Fruit fly (Drosophila melanogaster) whole organism, adult: ENCODE measurements around the gene CG32109.

Experiments used
- CG11617 ChIP-seq: fragments of 200-800 bp; sonication (Bioruptor generic); optimal IDR thresholded peaks from 2 replicates; lab custom pipeline; 2017; ENCODE audit warnings: mild to moderate bottlenecking, missing biosample characterization, missing genetic modification reagents, missing genetic modification characterization
- CG12768 ChIP-seq: fragments of 200-800 bp; sonication (Bioruptor generic); optimal IDR thresholded peaks from 2 replicates; lab custom pipeline; 2017; ENCODE audit warnings: missing biosample characterization, missing genetic modification characterization, mild to moderate bottlenecking, moderate library complexity, missing genetic modification reagents
- CG14711 ChIP-seq: fragments of 200-800 bp; sonication (Bioruptor generic); optimal IDR thresholded peaks from 2 replicates; lab custom pipeline; 2018; ENCODE audit warnings: missing biosample characterization, mild to moderate bottlenecking, missing genetic modification characterization, moderate library complexity
- CG1620 ChIP-seq: fragments of 200-800 bp; sonication (Bioruptor generic); optimal IDR thresholded peaks from 2 replicates; lab custom pipeline; 2016; ENCODE audit warnings: missing biosample characterization, missing genetic modification characterization
- CG33017 ChIP-seq: fragments of 200-800 bp; sonication (Bioruptor generic); optimal IDR thresholded peaks from 2 replicates; lab custom pipeline; 2018; ENCODE audit warnings: missing biosample characterization, mild to moderate bottlenecking, missing genetic modification characterization, moderate library complexity
- CG5204 ChIP-seq: fragments of 200-800 bp; sonication (Bioruptor generic); optimal IDR thresholded peaks from 2 replicates; lab custom pipeline; 2016; ENCODE audit warnings: missing biosample characterization, missing genetic modification characterization
- CG7045 ChIP-seq: fragments of 200-800 bp; sonication (Bioruptor generic); optimal IDR thresholded peaks from 2 replicates; lab custom pipeline; 2017; ENCODE audit warnings: missing biosample characterization, mild to moderate bottlenecking, missing genetic modification characterization
- CG7101 ChIP-seq: fragments of 200-800 bp; sonication (Bioruptor generic); optimal IDR thresholded peaks from 2 replicates; lab custom pipeline; 2018; ENCODE audit warnings: missing biosample characterization, mild to moderate bottlenecking, missing genetic modification characterization, moderate library complexity
- Clk ChIP-seq: fragments of 200-800 bp; sonication (Bioruptor generic); optimal IDR thresholded peaks from 2 replicates; lab custom pipeline; 2017; ENCODE audit warnings: missing biosample characterization, missing genetic modification characterization
- Crg-1 ChIP-seq: fragments of 200-800 bp; sonication (Bioruptor generic); optimal IDR thresholded peaks from 2 replicates; lab custom pipeline; 2016; ENCODE audit warnings: missing biosample characterization, missing genetic modification characterization
- Hr96 ChIP-seq: fragments of 200-800 bp; sonication (Bioruptor generic); optimal IDR thresholded peaks from 2 replicates; lab custom pipeline; 2016; ENCODE audit warnings: missing biosample characterization, missing genetic modification characterization
- Mnt ChIP-seq: fragments of 200-800 bp; sonication (Bioruptor generic); optimal IDR thresholded peaks from 2 replicates; lab custom pipeline; 2016; ENCODE audit warnings: missing biosample characterization, mild to moderate bottlenecking, missing genetic modification characterization
- bab1 ChIP-seq: fragments of 200-800 bp; sonication (Bioruptor generic); optimal IDR thresholded peaks from 3 replicates; lab custom pipeline; 2019; ENCODE audit warnings: missing biosample characterization, mild to moderate bottlenecking, missing genetic modification characterization, moderate library complexity
- cic ChIP-seq: fragments of 200-800 bp; sonication (Bioruptor generic); optimal IDR thresholded peaks from 2 replicates; lab custom pipeline; 2017; ENCODE audit warnings: missing biosample characterization, mild to moderate bottlenecking, missing genetic modification characterization, moderate library complexity
- cnc ChIP-seq, 2 experiments: fragments of >200 bp; optimal IDR thresholded peaks; 2 replicates each; lab custom pipeline; 2017
- kay ChIP-seq: fragments of 200-800 bp; sonication (Bioruptor generic); peaks from one replicate; lab custom pipeline; 2016; ENCODE audit warnings: missing biosample characterization, missing genetic modification characterization, borderline replicate concordance
- ovo ChIP-seq: fragments of 200-800 bp; sonication (Bioruptor generic); optimal IDR thresholded peaks from 2 replicates; lab custom pipeline; 2016; ENCODE audit warnings: missing biosample characterization, missing genetic modification characterization
- pad ChIP-seq: fragments of 200-800 bp; sonication (Bioruptor generic); optimal IDR thresholded peaks from 3 replicates; lab custom pipeline; 2017; ENCODE audit warnings: missing biosample characterization, missing genetic modification characterization, mild to moderate bottlenecking, moderate library complexity, missing genetic modification reagents
- tj ChIP-seq: fragments of 200-800 bp; sonication (Bioruptor generic); optimal IDR thresholded peaks from 3 replicates; lab custom pipeline; 2017; ENCODE audit warnings: missing biosample characterization, mild to moderate bottlenecking, missing genetic modification characterization, moderate library complexity
- toe ChIP-seq: fragments of 200-800 bp; sonication (Bioruptor generic); optimal IDR thresholded peaks from 2 replicates; lab custom pipeline; 2016; ENCODE audit warnings: missing biosample characterization, missing genetic modification characterization

CG32109 gene

DNA sequence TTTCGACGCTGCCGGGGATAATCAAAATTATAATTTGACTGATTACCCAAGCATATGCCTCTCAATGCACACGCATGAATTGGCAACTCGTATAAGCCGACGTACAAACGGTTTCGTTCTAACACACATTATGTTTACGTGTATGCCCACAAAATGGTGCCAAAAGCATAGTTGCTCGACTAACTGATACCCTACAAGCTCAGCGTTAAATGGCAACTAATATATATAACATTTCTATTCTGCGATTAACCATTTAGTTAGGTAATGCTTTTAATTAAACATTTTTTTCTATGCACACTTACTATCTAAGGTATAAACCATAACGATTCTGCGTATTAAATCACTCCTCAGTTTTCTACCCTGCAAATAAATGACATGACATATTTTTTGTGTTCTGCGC lies 24.4 kb upstream of the CG32109 start:
- no peak for TF ChIP-seq pad (GFP tag; lab: Kevin White, UChicago)
- TF ChIP-seq cic (GFP tag; lab: Kevin White, UChicago) = no peak
- TF ChIP-seq kay (GFP tag; lab: Kevin White, UChicago) = no peak
- TF ChIP-seq Clk (GFP tag; lab: Kevin White, UChicago) = no peak
- TF ChIP-seq Hr96 (GFP tag; lab: Kevin White, UChicago) = no peak
- TF ChIP-seq ovo (GFP tag; lab: Kevin White, UChicago) = no peak
- no peak for TF ChIP-seq CG11617 (GFP tag; lab: Kevin White, UChicago)
- no peak for TF ChIP-seq bab1 (GFP tag; lab: Kevin White, UChicago)
- TF ChIP-seq tj = no peak
- TF ChIP-seq toe (GFP tag; lab: Kevin White, UChicago) = no peak
- no peak for TF ChIP-seq CG7101 (tag; lab: Kevin White, UChicago)
- TF ChIP-seq CG12768 (GFP tag; lab: Kevin White, UChicago) = no peak

DNA sequence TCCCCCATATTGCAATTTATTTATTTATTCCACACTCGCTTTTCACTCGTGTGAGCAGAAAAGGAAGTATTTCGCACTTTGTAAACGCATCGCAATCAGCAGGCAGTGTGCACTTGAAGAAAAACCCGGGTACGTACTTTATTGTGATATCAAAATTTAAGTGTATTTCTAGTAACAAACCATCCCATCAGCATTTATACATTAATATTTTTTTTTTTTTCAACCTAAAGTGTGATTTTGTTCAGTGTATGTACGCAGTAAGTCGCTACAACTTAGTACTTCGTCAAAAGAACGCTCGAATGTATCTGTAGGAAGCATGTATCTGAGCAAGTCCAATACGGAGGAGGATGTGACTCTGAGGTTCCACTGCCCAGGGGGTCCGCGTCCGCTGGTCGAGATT lies 19.4 kb upstream of the CG32109 start:
- TF ChIP-seq CG12768 (GFP tag; lab: Kevin White, UChicago) = no peak
- no peak for TF ChIP-seq CG7101 (tag; lab: Kevin White, UChicago)
- no peak for TF ChIP-seq cnc (optimal IDR thresholded peaks at IDR 0.05; lab: Kevin White, UChicago)
- TF ChIP-seq toe (GFP tag; lab: Kevin White, UChicago) = no peak
- no peak for TF ChIP-seq kay (GFP tag; lab: Kevin White, UChicago)
- no peak for TF ChIP-seq CG33017
- TF ChIP-seq bab1 (GFP tag; lab: Kevin White, UChicago) = no peak
- no peak for TF ChIP-seq CG7045
- no peak for TF ChIP-seq Hr96 (GFP tag; lab: Kevin White, UChicago)
- no peak for TF ChIP-seq Mnt
- TF ChIP-seq CG5204 = no peak
- TF ChIP-seq ovo (GFP tag; lab: Kevin White, UChicago) = no peak
- TF ChIP-seq CG11617 (GFP tag; lab: Kevin White, UChicago) = no peak
- no peak for TF ChIP-seq pad (GFP tag; lab: Kevin White, UChicago)
- no peak for TF ChIP-seq cic (GFP tag; lab: Kevin White, UChicago)

DNA sequence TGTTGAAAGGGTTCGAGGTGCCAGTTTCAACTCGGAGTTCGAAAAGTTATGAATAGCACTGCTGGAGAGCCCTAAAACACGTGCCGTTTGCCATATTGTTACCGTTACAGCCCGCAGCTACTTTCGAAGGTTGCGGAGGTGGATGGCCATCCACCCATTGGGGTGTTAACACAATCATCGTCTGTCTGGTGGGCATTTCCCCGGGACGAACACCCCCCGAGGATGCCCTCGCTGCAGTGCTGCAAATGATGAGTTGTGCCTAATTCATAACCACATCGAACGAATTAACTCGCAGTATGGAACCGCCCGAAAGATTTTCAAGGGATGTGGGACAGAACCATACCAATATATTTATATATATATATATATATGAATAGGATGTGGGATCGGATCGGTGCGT lies 17.9 kb upstream of the CG32109 start:
- TF ChIP-seq bab1 (GFP tag; lab: Kevin White, UChicago) = no peak
- no peak for TF ChIP-seq ovo (GFP tag; lab: Kevin White, UChicago)
- no peak for TF ChIP-seq Mnt
- TF ChIP-seq Hr96 (GFP tag; lab: Kevin White, UChicago) = no peak
- no peak for TF ChIP-seq CG7101 (tag; lab: Kevin White, UChicago)
- no peak for TF ChIP-seq CG33017
- TF ChIP-seq pad (GFP tag; lab: Kevin White, UChicago) = no peak
- no peak for TF ChIP-seq kay (GFP tag; lab: Kevin White, UChicago)

DNA sequence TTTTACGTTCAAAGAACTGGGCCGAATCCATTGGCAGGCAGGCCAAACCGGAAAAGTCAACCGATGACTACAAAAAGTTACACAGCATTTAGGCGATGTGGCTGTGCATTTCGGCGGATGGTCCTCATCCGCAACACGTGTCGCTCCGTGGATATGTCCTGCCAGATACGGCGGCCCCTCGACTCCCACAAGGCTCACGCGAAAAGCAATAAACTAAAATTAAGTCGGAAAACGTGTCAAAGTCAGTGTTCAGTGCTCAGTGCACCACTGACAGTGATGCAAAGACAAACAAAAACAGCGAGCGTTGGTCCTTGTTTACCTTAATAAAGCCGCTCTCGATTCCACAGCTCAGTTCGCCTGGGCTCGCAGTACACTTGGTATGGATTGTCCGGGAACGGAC lies 15.5 kb upstream of the CG32109 start:
- TF ChIP-seq tj = no peak
- TF ChIP-seq Crg-1 (GFP tag; lab: Kevin White, UChicago) = no peak
- TF ChIP-seq CG14711 (tag; lab: Kevin White, UChicago) = no peak
- TF ChIP-seq CG1620 (GFP tag; lab: Kevin White, UChicago) = no peak
- TF ChIP-seq ovo (GFP tag; lab: Kevin White, UChicago) = no peak
- TF ChIP-seq pad (GFP tag; lab: Kevin White, UChicago) = no peak
- no peak for TF ChIP-seq CG5204
- no peak for TF ChIP-seq CG11617 (GFP tag; lab: Kevin White, UChicago)
- no peak for TF ChIP-seq bab1 (GFP tag; lab: Kevin White, UChicago)
- TF ChIP-seq CG33017 = no peak
- no peak for TF ChIP-seq CG7101 (tag; lab: Kevin White, UChicago)
- no peak for TF ChIP-seq Mnt
- no peak for TF ChIP-seq CG12768 (GFP tag; lab: Kevin White, UChicago)
- no peak for TF ChIP-seq cic (GFP tag; lab: Kevin White, UChicago)
- no peak for TF ChIP-seq CG7045
- TF ChIP-seq kay (GFP tag; lab: Kevin White, UChicago) = no peak

DNA sequence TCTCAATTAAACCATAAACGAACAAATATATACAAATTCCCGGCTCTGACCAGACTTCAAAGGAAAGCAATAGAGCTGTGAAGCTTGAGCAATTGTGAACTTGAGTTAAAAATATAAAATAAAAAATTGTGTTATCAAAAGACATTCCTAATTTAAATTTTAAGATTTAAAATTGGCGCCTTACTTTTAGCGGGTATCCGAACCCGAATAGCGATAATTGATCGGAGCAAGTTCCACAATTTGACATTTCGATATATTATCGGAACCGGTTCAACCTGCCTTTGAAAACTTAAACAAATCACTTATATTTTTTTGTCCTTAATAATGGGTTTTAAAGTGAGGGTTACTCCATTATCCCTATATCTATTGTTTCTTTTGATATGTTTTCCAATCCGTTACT lies 12.4 kb upstream of the CG32109 start:
- TF ChIP-seq cnc (optimal IDR thresholded peaks at IDR 0.05; lab: Kevin White, UChicago) = no peak
- no peak for TF ChIP-seq CG7045
- TF ChIP-seq CG5204 = no peak
- no peak for TF ChIP-seq CG11617 (GFP tag; lab: Kevin White, UChicago)
- TF ChIP-seq CG1620 (GFP tag; lab: Kevin White, UChicago) = no peak

DNA sequence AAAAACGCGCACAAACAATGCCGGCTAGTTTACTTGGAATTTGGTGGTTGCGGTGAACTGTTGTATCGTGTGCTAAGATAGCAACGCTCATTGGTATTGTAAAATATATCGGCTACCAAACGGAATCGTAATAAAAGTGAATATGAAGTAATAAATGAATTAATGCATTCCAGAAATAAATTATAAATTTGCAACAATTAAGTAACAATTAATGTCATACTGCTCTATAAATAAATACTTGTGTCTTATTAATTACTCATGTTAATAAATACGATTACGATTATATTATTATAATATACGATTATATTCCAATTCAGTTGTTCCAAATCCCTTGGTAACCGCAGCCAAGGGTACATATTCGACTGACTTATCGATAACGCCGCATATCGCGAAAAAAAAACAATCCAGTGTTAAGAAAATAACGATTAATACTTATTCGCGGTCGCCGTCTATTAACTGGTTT lies 10.6 kb upstream of the CG32109 start, which contains the start of the genes SmD1 and Ptp69D:
TSS of gene SmD1 (minus strand) at position 62 of the 463 bp plus-strand sequence.
TSS of gene Ptp69D (plus strand) at position 396 of the 463 bp plus-strand sequence.
- TF ChIP-seq toe (GFP tag; lab: Kevin White, UChicago) (no peak), CG11617 (GFP tag; lab: Kevin White, UChicago) (peak; percentile 32), CG12768 (GFP tag; lab: Kevin White, UChicago) (peak; percentile 22), pad (GFP tag; lab: Kevin White, UChicago) (peak; percentile 9), Mnt (peak; percentile 35), CG33017 (no peak), CG14711 (tag; lab: Kevin White, UChicago) (peak; percentile 20), tj (no peak)

DNA sequence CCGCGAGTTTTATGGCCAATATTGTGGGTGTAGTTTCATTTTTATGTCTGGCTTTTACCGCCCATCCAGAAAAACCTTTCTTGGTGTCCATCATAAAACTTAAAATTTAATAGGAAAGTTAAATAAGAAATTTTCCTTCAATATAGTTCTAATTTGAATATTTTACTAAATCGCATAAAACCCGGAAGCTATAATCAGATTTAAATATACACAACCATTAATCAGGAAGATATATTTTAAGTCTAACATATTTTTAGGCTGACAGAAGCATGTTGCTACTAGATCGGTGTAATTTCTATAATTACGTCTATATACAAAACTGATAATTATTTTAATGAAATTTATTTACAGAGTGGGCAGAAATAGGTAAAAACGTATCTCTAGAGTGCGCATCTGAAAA lies 9.4 kb upstream of the CG32109 start:
- TF ChIP-seq CG1620 (GFP tag; lab: Kevin White, UChicago) (no peak), toe (GFP tag; lab: Kevin White, UChicago) (no peak), CG7101 (tag; lab: Kevin White, UChicago) (no peak), Crg-1 (GFP tag; lab: Kevin White, UChicago) (no peak), ovo (GFP tag; lab: Kevin White, UChicago) (no peak), pad (GFP tag; lab: Kevin White, UChicago) (no peak), Mnt (no peak), CG33017 (no peak), kay (GFP tag; lab: Kevin White, UChicago) (no peak), CG11617 (GFP tag; lab: Kevin White, UChicago) (no peak), CG12768 (GFP tag; lab: Kevin White, UChicago) (no peak), CG7045 (no peak), Hr96 (GFP tag; lab: Kevin White, UChicago) (no peak), CG5204 (no peak), Clk (GFP tag; lab: Kevin White, UChicago) (no peak)
